Fruit fly (Drosophila melanogaster) whole organism, embryonic: ENCODE results near the gene CG16865.

Source experiments
- Atf-2 ChIP-seq: fragments of 200-800 bp; sonication (Bioruptor generic); optimal IDR thresholded peaks from 2 replicates; lab custom pipeline; 2016; ENCODE audit warnings: missing biosample characterization, missing genetic modification characterization
- Blimp-1 ChIP-seq: fragments of 200-800 bp; sonication (Bioruptor generic); optimal IDR thresholded peaks from 3 replicates; lab custom pipeline; 2018; ENCODE audit warnings: missing biosample characterization, missing genetic modification characterization, mild to moderate bottlenecking, moderate library complexity, missing genetic modification reagents
- CG10267 ChIP-seq: fragments of 200-800 bp; sonication (Bioruptor generic); optimal IDR thresholded peaks from 2 replicates; lab custom pipeline; 2018; ENCODE audit warnings: missing biosample characterization, mild to moderate bottlenecking, missing genetic modification characterization, moderate library complexity
- CG10959 ChIP-seq: fragments of 200-800 bp; sonication (Bioruptor generic); IDR thresholded peaks from 2 replicates; pipeline ENCODE4 v1.3.6; 2022; ENCODE audit warnings: missing biosample characterization, missing genetic modification characterization
- CG12155 ChIP-seq: fragments of 200-800 bp; sonication (Bioruptor generic); optimal IDR thresholded peaks from 3 replicates; lab custom pipeline; 2016; ENCODE audit warnings: missing biosample characterization, missing genetic modification characterization
- CG12744 ChIP-seq: fragments of 200-800 bp; sonication (Bioruptor generic); optimal IDR thresholded peaks from 2 replicates; lab custom pipeline; 2016; ENCODE audit warnings: missing biosample characterization, missing genetic modification characterization
- CG14710 ChIP-seq: fragments of 200-800 bp; sonication (Bioruptor generic); optimal IDR thresholded peaks from 3 replicates; lab custom pipeline; 2019; ENCODE audit warnings: missing biosample characterization, mild to moderate bottlenecking, missing genetic modification characterization, moderate library complexity
- CG17568 ChIP-seq: fragments of 200-800 bp; sonication (Bioruptor generic); optimal IDR thresholded peaks from 2 replicates; lab custom pipeline; 2018; ENCODE audit warnings: missing biosample characterization, mild to moderate bottlenecking, missing genetic modification characterization, moderate library complexity
- CG17612 ChIP-seq: fragments of 200-800 bp; sonication (Bioruptor generic); IDR thresholded peaks from 2 replicates; pipeline ENCODE4 v1.3.6; 2022; ENCODE audit warnings: missing biosample characterization, missing genetic modification characterization
- CG18476 ChIP-seq: fragments of 200-800 bp; sonication (Bioruptor generic); optimal IDR thresholded peaks from 2 replicates; lab custom pipeline; 2016; ENCODE audit warnings: missing biosample characterization, mild to moderate bottlenecking, missing genetic modification characterization
- CG2120 ChIP-seq: fragments of 200-800 bp; sonication (Bioruptor generic); optimal IDR thresholded peaks from 3 replicates; lab custom pipeline; 2016; ENCODE audit warnings: missing biosample characterization, missing genetic modification characterization
- CG2875 ChIP-seq: fragments of 200-800 bp; sonication (Bioruptor generic); optimal IDR thresholded peaks from 2 replicates; lab custom pipeline; 2017; ENCODE audit warnings: missing biosample characterization, mild to moderate bottlenecking, missing genetic modification characterization, missing genetic modification reagents
- CG33213 ChIP-seq: fragments of 200-800 bp; sonication (Bioruptor generic); optimal IDR thresholded peaks from 3 replicates; lab custom pipeline; 2016; ENCODE audit warnings: missing biosample characterization, missing genetic modification characterization
- CG3407 ChIP-seq: fragments of 200-800 bp; sonication (Bioruptor generic); optimal IDR thresholded peaks from 2 replicates; lab custom pipeline; 2018; ENCODE audit warnings: missing biosample characterization, mild to moderate bottlenecking, missing genetic modification characterization
- CG4820 ChIP-seq: fragments of 200-800 bp; sonication (Bioruptor generic); optimal IDR thresholded peaks from 3 replicates; lab custom pipeline; 2016; ENCODE audit warnings: missing biosample characterization, missing genetic modification characterization
- CG6254 ChIP-seq: fragments of 200-800 bp; sonication (Bioruptor generic); optimal IDR thresholded peaks from 3 replicates; lab custom pipeline; 2017; ENCODE audit warnings: mild to moderate bottlenecking, missing biosample characterization, missing genetic modification reagents, missing genetic modification characterization
- CG6272 ChIP-seq: fragments of 200-800 bp; sonication (Bioruptor generic); IDR thresholded peaks from 2 replicates; pipeline ENCODE4 v1.3.6; 2022; ENCODE audit warnings: missing biosample characterization, missing genetic modification characterization
- CG6654 ChIP-seq: fragments of 200-800 bp; sonication (Bioruptor generic); optimal IDR thresholded peaks from 2 replicates; lab custom pipeline; 2017; ENCODE audit warnings: missing biosample characterization, mild to moderate bottlenecking, missing genetic modification characterization
- CG6791 ChIP-seq: fragments of 200-800 bp; sonication (Bioruptor generic); IDR thresholded peaks from 3 replicates; pipeline ENCODE4 v1.3.6; 2022; ENCODE audit warnings: missing biosample characterization, missing genetic modification characterization; ENCODE audit not compliant: partially characterized antibody
- CG7556 ChIP-seq: fragments of 200-800 bp; sonication (Bioruptor generic); optimal IDR thresholded peaks from 2 replicates; lab custom pipeline; 2017; ENCODE audit warnings: missing biosample characterization, mild to moderate bottlenecking, missing genetic modification characterization
- CG8359 ChIP-seq: fragments of 200-800 bp; sonication (Bioruptor generic); optimal IDR thresholded peaks from 2 replicates; lab custom pipeline; 2017; ENCODE audit warnings: missing biosample characterization, mild to moderate bottlenecking, missing genetic modification characterization, borderline replicate concordance
- CG8765 ChIP-seq: fragments of 200-800 bp; sonication (Bioruptor generic); IDR thresholded peaks from 2 replicates; pipeline ENCODE4 v1.3.6; 2022; ENCODE audit warnings: missing biosample characterization, missing genetic modification characterization
- CG9817 ChIP-seq: fragments of 200-800 bp; sonication (Bioruptor generic); optimal IDR thresholded peaks from 2 replicates; lab custom pipeline; 2018; ENCODE audit warnings: missing biosample characterization, mild to moderate bottlenecking, missing genetic modification characterization, moderate library complexity
- ERR ChIP-seq: fragments of 200-800 bp; sonication (Bioruptor generic); optimal IDR thresholded peaks from 2 replicates; lab custom pipeline; 2016; ENCODE audit warnings: missing biosample characterization, missing genetic modification characterization
- Hmr ChIP-seq: fragments of 200-800 bp; sonication (Bioruptor generic); optimal IDR thresholded peaks from 3 replicates; lab custom pipeline; 2017; ENCODE audit warnings: mild to moderate bottlenecking, missing biosample characterization, missing genetic modification reagents, missing genetic modification characterization
- Jarid2 ChIP-seq: fragments of 200-800 bp; sonication (Bioruptor generic); optimal IDR thresholded peaks from 3 replicates; lab custom pipeline; 2017; ENCODE audit warnings: mild to moderate bottlenecking, missing biosample characterization, missing genetic modification reagents, missing genetic modification characterization
- Lim3 ChIP-seq: fragments of 200-800 bp; sonication (Bioruptor generic); IDR thresholded peaks from 2 replicates; pipeline ENCODE4 v1.3.6; 2022; ENCODE audit warnings: missing biosample characterization, missing genetic modification characterization
- Max ChIP-seq: fragments of 200-800 bp; sonication (Bioruptor generic); optimal IDR thresholded peaks from 2 replicates; lab custom pipeline; 2016; ENCODE audit warnings: missing biosample characterization, mild to moderate bottlenecking, missing genetic modification characterization
- Ptx1 ChIP-seq: fragments of 200-800 bp; sonication (Bioruptor generic); IDR thresholded peaks from 2 replicates; pipeline ENCODE4 v1.3.6; 2022; ENCODE audit warnings: missing biosample characterization, missing genetic modification characterization
- Six4 ChIP-seq: fragments of 200-800 bp; sonication (Bioruptor generic); optimal IDR thresholded peaks from 2 replicates; lab custom pipeline; 2016; ENCODE audit warnings: missing biosample characterization, missing genetic modification characterization
- Usf ChIP-seq: fragments of 200-800 bp; sonication (Bioruptor generic); optimal IDR thresholded peaks from 2 replicates; lab custom pipeline; 2017; ENCODE audit warnings: missing genotype, missing biosample characterization, missing genetic modification characterization
- al ChIP-seq: fragments of 200-800 bp; sonication (Bioruptor generic); IDR thresholded peaks from 2 replicates; pipeline ENCODE4 v1.3.6; 2022; ENCODE audit warnings: missing biosample characterization, missing genetic modification characterization
- disco-r ChIP-seq: fragments of 200-800 bp; sonication (Bioruptor generic); optimal IDR thresholded peaks from 2 replicates; lab custom pipeline; 2016; ENCODE audit warnings: missing biosample characterization, missing genetic modification characterization
- fd3F ChIP-seq: fragments of 200-800 bp; sonication (Bioruptor generic); optimal IDR thresholded peaks from 2 replicates; lab custom pipeline; 2018; ENCODE audit warnings: missing biosample characterization, mild to moderate bottlenecking, missing genetic modification characterization, moderate library complexity
- gfzf ChIP-seq: fragments of 200-800 bp; sonication (Bioruptor generic); optimal IDR thresholded peaks from 2 replicates; lab custom pipeline; 2016; ENCODE audit warnings: missing biosample characterization, mild to moderate bottlenecking, missing genetic modification characterization, moderate library complexity
- grau ChIP-seq: fragments of 200-800 bp; optimal IDR thresholded peaks from 3 replicates; lab custom pipeline; 2019; ENCODE audit warnings: missing biosample characterization, mild to moderate bottlenecking, missing genetic modification characterization, moderate library complexity
- her ChIP-seq: fragments of 200-800 bp; sonication (Bioruptor generic); optimal IDR thresholded peaks from 2 replicates; lab custom pipeline; 2016; ENCODE audit warnings: missing biosample characterization, missing genetic modification characterization
- hkb ChIP-seq, 2 experiments: fragments of 200-800 bp in 1 of 2; fragments of >200 bp in 1 of 2; sonication (Bioruptor generic) in 1 of 2; IDR thresholded peaks in 1 of 2; optimal IDR thresholded peaks in 1 of 2; 2 replicates each; pipeline versions ENCODE4 v1.3.6 to Lab custom; 2017 to 2022; ENCODE audit warnings: missing biosample characterization in 1 of 2, missing genetic modification characterization in 1 of 2
- ind ChIP-seq: fragments of 200-800 bp; sonication (Bioruptor generic); optimal IDR thresholded peaks from 3 replicates; lab custom pipeline; 2016; ENCODE audit warnings: missing biosample characterization, missing genetic modification characterization
- lola ChIP-seq, 3 experiments: fragments of >200 bp in 2 of 3; fragments of 200-800 bp in 1 of 3; sonication (Bioruptor generic) in 1 of 3; optimal IDR thresholded peaks; 2 replicates each; lab custom pipeline; 2017 to 2019; ENCODE audit warnings: missing biosample characterization in 3 of 3, missing genetic modification characterization in 3 of 3, mild to moderate bottlenecking in 1 of 3, moderate library complexity in 1 of 3
- lov ChIP-seq, 2 experiments: fragments of 200-800 bp in 1 of 2; fragments of >200 bp in 1 of 2; sonication (Bioruptor generic) in 1 of 2; IDR thresholded peaks in 1 of 2; optimal IDR thresholded peaks in 1 of 2; 2 replicates in 1 of 2; 3 replicates in 1 of 2; pipeline versions ENCODE4 v1.3.6 to Lab custom; 2017 to 2022; ENCODE audit warnings: missing biosample characterization in 1 of 2, missing genetic modification characterization in 1 of 2
- pan ChIP-seq, 4 experiments: fragments of >200 bp in 3 of 4; fragments of 200-800 bp in 1 of 4; sonication (Bioruptor generic) in 1 of 4; optimal IDR thresholded peaks in 3 of 4; IDR thresholded peaks in 1 of 4; 2 replicates each; pipeline versions ENCODE4 v1.3.6 to Lab custom; 2017 to 2022; ENCODE audit warnings: missing biosample characterization in 2 of 4, missing genetic modification characterization in 2 of 4, mixed read lengths in 1 of 4
- pb ChIP-seq: fragments of 200-800 bp; sonication (Bioruptor generic); optimal IDR thresholded peaks from 3 replicates; lab custom pipeline; 2016; ENCODE audit warnings: missing biosample characterization, missing genetic modification characterization
- pfk ChIP-seq: fragments of 200-800 bp; sonication (Bioruptor generic); optimal IDR thresholded peaks from 2 replicates; lab custom pipeline; 2018; ENCODE audit warnings: missing biosample characterization, mild to moderate bottlenecking, missing genetic modification characterization, moderate library complexity
- ranshi ChIP-seq: fragments of 200-800 bp; sonication (Bioruptor generic); IDR thresholded peaks from 2 replicates; pipeline ENCODE4 v1.3.6; 2022; ENCODE audit warnings: missing biosample characterization, missing genetic modification characterization
- sens-2 ChIP-seq: fragments of 200-800 bp; sonication (Bioruptor generic); IDR thresholded peaks from 2 replicates; pipeline ENCODE4 v1.3.6; 2022; ENCODE audit warnings: missing biosample characterization, missing genetic modification characterization
- slp2 ChIP-seq: fragments of 200-800 bp; sonication (Bioruptor generic); optimal IDR thresholded peaks from 2 replicates; lab custom pipeline; 2016; ENCODE audit warnings: missing biosample characterization, missing genetic modification characterization
- wor ChIP-seq: fragments of 200-800 bp; sonication (Bioruptor generic); IDR thresholded peaks from 2 replicates; pipeline ENCODE4 v1.3.6; 2022; ENCODE audit warnings: missing biosample characterization, missing genetic modification characterization
- zen2 ChIP-seq: fragments of 200-800 bp; sonication (Bioruptor generic); IDR thresholded peaks from 3 replicates; pipeline ENCODE4 v1.3.6; 2022; ENCODE audit warnings: missing biosample characterization, missing genetic modification characterization; ENCODE audit not compliant: partially characterized antibody

CG16865 gene

DNA sequence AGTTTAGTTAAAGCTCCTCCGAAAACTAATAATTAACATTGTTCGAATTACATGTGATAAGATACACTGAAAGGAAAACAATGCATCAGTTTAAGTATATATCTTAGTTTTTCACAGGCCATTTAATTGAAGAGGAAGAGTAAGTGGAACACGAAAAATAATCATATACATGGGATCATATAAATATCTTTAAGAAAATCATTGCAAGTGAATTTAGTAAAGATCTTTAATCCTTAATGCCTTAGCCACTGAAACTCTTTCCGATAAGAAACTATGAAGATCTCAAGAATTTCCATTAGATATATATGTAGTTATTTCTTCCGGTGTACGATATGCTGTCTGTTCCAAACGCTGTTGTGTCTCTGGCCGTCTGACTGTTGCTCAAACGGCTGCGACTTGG, 32.7 kb upstream of the CG16865 start (continued):
- TF ChIP-seq CG4820 (GFP tag; lab: Kevin White, UChicago) (peak; percentile 69), CG8359 (GFP tag; lab: Kevin White, UChicago) (no peak), zen2 (GFP tag; lab: Robert Waterston, UW) (no peak), slp2 (GFP tag; lab: Kevin White, UChicago) (no peak), CG17612 (GFP tag; lab: Robert Waterston, UW) (no peak), pfk (GFP tag; lab: Kevin White, UChicago) (no peak), sens-2 (GFP tag; lab: Robert Waterston, UW) (no peak), hkb (optimal IDR thresholded peaks at IDR 0.05; lab: Kevin White, UChicago) (no peak), hkb (GFP tag; IDR thresholded peaks at IDR 0.05; lab: Robert Waterston, UW) (peak; percentile 69), CG6791 (no peak), lola (GFP tag; optimal IDR thresholded peaks at IDR 0.05; lab: Kevin White, UChicago) (peak in 1 of 3 experiments; percentile 52), disco-r (GFP tag; lab: Kevin White, UChicago) (no peak), ranshi (GFP tag; lab: Robert Waterston, UW) (peak; percentile 71), CG12744 (GFP tag; lab: Kevin White, UChicago) (no peak), CG3407 (peak; percentile 49), al (GFP tag; lab: Robert Waterston, UW) (peak; percentile 30), CG10959 (GFP tag; lab: Robert Waterston, UW) (no peak), wor (GFP tag; lab: Robert Waterston, UW) (no peak), CG14710 (tag; lab: Kevin White, UChicago) (peak; percentile 1), CG6654 (GFP tag; lab: Kevin White, UChicago) (no peak), Blimp-1 (no peak), CG10267 (tag; lab: Kevin White, UChicago) (peak; percentile 47), Six4 (peak; percentile 5), CG17568 (no peak), her (GFP tag; lab: Kevin White, UChicago) (peak; percentile 19), ind (peak; percentile 44), Ptx1 (peak; percentile 71), CG9817 (tag; lab: Kevin White, UChicago) (peak; percentile 41), CG8765 (no peak), pb (GFP tag; lab: Kevin White, UChicago) (no peak), Hmr (peak; percentile 77), CG18476 (GFP tag; lab: Kevin White, UChicago) (peak; percentile 54), Jarid2 (GFP tag; lab: Kevin White, UChicago) (no peak), fd3F (GFP tag; lab: Kevin White, UChicago) (peak; percentile 40), lov (optimal IDR thresholded peaks at IDR 0.05; lab: Kevin White, UChicago) (no peak), lov (GFP tag; IDR thresholded peaks at IDR 0.05; lab: Robert Waterston, UW) (no peak), Atf-2 (GFP tag; lab: Kevin White, UChicago) (peak; percentile 38), grau (peak; percentile 80), CG7556 (peak; percentile 75), CG33213 (GFP tag; lab: Kevin White, UChicago) (peak; percentile 21), CG2120 (peak; percentile 77), CG2875 (peak; percentile 41), Max (GFP tag; lab: Kevin White, UChicago) (peak; percentile 45), Usf (GFP tag; lab: Kevin White, UChicago) (no peak), ERR (GFP tag; lab: Kevin White, UChicago) (no peak), pan (optimal IDR thresholded peaks at IDR 0.05; lab: Kevin White, UChicago) (no peak), pan (GFP tag; optimal IDR thresholded peaks at IDR 0.05 in 1 of 2, IDR thresholded peaks at IDR 0.05 in 1 of 2) (peak in 1 of 2 experiments; percentile 47), Lim3 (GFP tag; lab: Robert Waterston, UW) (no peak), gfzf (GFP tag; lab: Kevin White, UChicago) (no peak), CG6254 (no peak), CG12155 (GFP tag; lab: Kevin White, UChicago) (peak; percentile 6), CG6272 (no peak)
